Worm (Caenorhabditis elegans): ENCODE data around the gene R10D12.13.

DNA sequence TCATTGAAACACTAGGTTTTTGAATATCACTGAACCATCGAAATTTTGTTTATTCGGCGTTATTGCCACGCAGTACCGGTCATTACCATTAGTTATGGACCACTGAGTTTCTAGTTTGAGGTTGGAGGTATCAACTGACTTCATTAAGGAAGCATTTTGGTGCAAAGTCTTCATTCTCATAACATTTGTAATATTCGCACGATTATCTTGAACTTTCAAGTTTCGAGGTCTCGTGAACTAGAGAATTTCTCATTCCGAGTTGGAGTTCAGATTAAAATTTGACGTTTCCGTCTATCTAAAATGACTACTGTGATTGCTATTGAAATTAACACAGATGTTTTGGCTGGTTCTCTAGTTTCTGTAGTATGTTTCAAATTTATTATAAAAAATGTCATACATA, 41.5 kb upstream of the R10D12.13 start, which contains the start of gene srx-42:
- no peak for TF ChIP-seq tab-1 (GFP tag; IDR thresholded peaks at IDR 0.05)
- TF ChIP-seq flt-1 (GFP tag; IDR thresholded peaks at IDR 0.05), result no peak
- no peak for TF ChIP-seq med-1 (GFP tag; optimal IDR thresholded peaks at IDR 0.05; ENCODE audit: insufficient read depth)
- TF ChIP-seq T22C8.4 (GFP tag; IDR thresholded peaks at IDR 0.05), result no peak
- no peak for TF ChIP-seq ztf-29 (GFP tag; IDR thresholded peaks at IDR 0.05)
- no peak for TF ChIP-seq ztf-23 (GFP tag; IDR thresholded peaks at IDR 0.05)

Data from whole organism, midembryonic.